Fruit fly (Drosophila melanogaster) whole organism, adult: ENCODE data around the gene Diedel2.

ENCODE experiments used
- CG11617 ChIP-seq: fragments of 200-800 bp; sonication (Bioruptor generic); optimal IDR thresholded peaks from 2 replicates; lab custom pipeline; 2017; ENCODE audit warnings: mild to moderate bottlenecking, missing biosample characterization, missing genetic modification reagents, missing genetic modification characterization
- CG12768 ChIP-seq: fragments of 200-800 bp; sonication (Bioruptor generic); optimal IDR thresholded peaks from 2 replicates; lab custom pipeline; 2017; ENCODE audit warnings: missing biosample characterization, missing genetic modification characterization, mild to moderate bottlenecking, moderate library complexity, missing genetic modification reagents
- CG14711 ChIP-seq: fragments of 200-800 bp; sonication (Bioruptor generic); optimal IDR thresholded peaks from 2 replicates; lab custom pipeline; 2018; ENCODE audit warnings: missing biosample characterization, mild to moderate bottlenecking, missing genetic modification characterization, moderate library complexity
- CG1620 ChIP-seq: fragments of 200-800 bp; sonication (Bioruptor generic); optimal IDR thresholded peaks from 2 replicates; lab custom pipeline; 2016; ENCODE audit warnings: missing biosample characterization, missing genetic modification characterization
- CG33017 ChIP-seq: fragments of 200-800 bp; sonication (Bioruptor generic); optimal IDR thresholded peaks from 2 replicates; lab custom pipeline; 2018; ENCODE audit warnings: missing biosample characterization, mild to moderate bottlenecking, missing genetic modification characterization, moderate library complexity
- CG5204 ChIP-seq: fragments of 200-800 bp; sonication (Bioruptor generic); optimal IDR thresholded peaks from 2 replicates; lab custom pipeline; 2016; ENCODE audit warnings: missing biosample characterization, missing genetic modification characterization
- CG7045 ChIP-seq: fragments of 200-800 bp; sonication (Bioruptor generic); optimal IDR thresholded peaks from 2 replicates; lab custom pipeline; 2017; ENCODE audit warnings: missing biosample characterization, mild to moderate bottlenecking, missing genetic modification characterization
- CG7101 ChIP-seq: fragments of 200-800 bp; sonication (Bioruptor generic); optimal IDR thresholded peaks from 2 replicates; lab custom pipeline; 2018; ENCODE audit warnings: missing biosample characterization, mild to moderate bottlenecking, missing genetic modification characterization, moderate library complexity
- Clk ChIP-seq: fragments of 200-800 bp; sonication (Bioruptor generic); optimal IDR thresholded peaks from 2 replicates; lab custom pipeline; 2017; ENCODE audit warnings: missing biosample characterization, missing genetic modification characterization
- Crg-1 ChIP-seq: fragments of 200-800 bp; sonication (Bioruptor generic); optimal IDR thresholded peaks from 2 replicates; lab custom pipeline; 2016; ENCODE audit warnings: missing biosample characterization, missing genetic modification characterization
- Hr96 ChIP-seq: fragments of 200-800 bp; sonication (Bioruptor generic); optimal IDR thresholded peaks from 2 replicates; lab custom pipeline; 2016; ENCODE audit warnings: missing biosample characterization, missing genetic modification characterization
- Mnt ChIP-seq: fragments of 200-800 bp; sonication (Bioruptor generic); optimal IDR thresholded peaks from 2 replicates; lab custom pipeline; 2016; ENCODE audit warnings: missing biosample characterization, mild to moderate bottlenecking, missing genetic modification characterization
- bab1 ChIP-seq: fragments of 200-800 bp; sonication (Bioruptor generic); optimal IDR thresholded peaks from 3 replicates; lab custom pipeline; 2019; ENCODE audit warnings: missing biosample characterization, mild to moderate bottlenecking, missing genetic modification characterization, moderate library complexity
- cic ChIP-seq: fragments of 200-800 bp; sonication (Bioruptor generic); optimal IDR thresholded peaks from 2 replicates; lab custom pipeline; 2017; ENCODE audit warnings: missing biosample characterization, mild to moderate bottlenecking, missing genetic modification characterization, moderate library complexity
- cnc ChIP-seq, 2 experiments: fragments of >200 bp; optimal IDR thresholded peaks; 2 replicates each; lab custom pipeline; 2017
- kay ChIP-seq: fragments of 200-800 bp; sonication (Bioruptor generic); peaks from one replicate; lab custom pipeline; 2016; ENCODE audit warnings: missing biosample characterization, missing genetic modification characterization, borderline replicate concordance
- ovo ChIP-seq: fragments of 200-800 bp; sonication (Bioruptor generic); optimal IDR thresholded peaks from 2 replicates; lab custom pipeline; 2016; ENCODE audit warnings: missing biosample characterization, missing genetic modification characterization
- pad ChIP-seq: fragments of 200-800 bp; sonication (Bioruptor generic); optimal IDR thresholded peaks from 3 replicates; lab custom pipeline; 2017; ENCODE audit warnings: missing biosample characterization, missing genetic modification characterization, mild to moderate bottlenecking, moderate library complexity, missing genetic modification reagents
- tj ChIP-seq: fragments of 200-800 bp; sonication (Bioruptor generic); optimal IDR thresholded peaks from 3 replicates; lab custom pipeline; 2017; ENCODE audit warnings: missing biosample characterization, mild to moderate bottlenecking, missing genetic modification characterization, moderate library complexity
- toe ChIP-seq: fragments of 200-800 bp; sonication (Bioruptor generic); optimal IDR thresholded peaks from 2 replicates; lab custom pipeline; 2016; ENCODE audit warnings: missing biosample characterization, missing genetic modification characterization

Gene Diedel2

DNA sequence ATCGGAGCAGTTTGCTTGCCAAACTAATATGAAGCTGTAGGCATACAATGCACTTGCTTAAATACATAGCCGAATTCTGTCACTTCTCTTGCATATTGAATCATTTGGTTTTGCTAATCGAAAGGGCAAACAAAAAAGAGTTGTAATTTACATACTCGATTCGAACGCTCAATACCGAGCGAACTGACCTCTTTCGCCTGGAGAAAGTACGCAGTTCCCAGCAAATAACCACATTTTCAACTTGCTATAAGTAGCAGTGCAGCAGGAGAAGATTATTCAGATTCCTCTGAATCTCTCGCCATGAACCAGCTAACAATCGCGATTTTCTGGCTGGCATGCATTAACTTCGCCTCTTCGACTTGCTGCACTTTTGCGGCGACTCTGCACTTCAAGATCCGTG lies at the start of gene Diedel2:
Gene Diedel2 (plus strand): TSS at position 301 of the 400 bp plus-strand sequence.
- TF ChIP-seq Hr96 (GFP tag; lab: Kevin White, UChicago), result no peak
- no peak for TF ChIP-seq Clk (GFP tag; lab: Kevin White, UChicago)
- no peak for TF ChIP-seq tj (GFP tag; lab: Kevin White, UChicago)
- no peak for TF ChIP-seq cic (GFP tag; lab: Kevin White, UChicago)
- TF ChIP-seq bab1, result no peak
- TF ChIP-seq CG1620 (GFP tag; lab: Kevin White, UChicago), result no peak
- no peak for TF ChIP-seq pad
- no peak for TF ChIP-seq CG7045 (GFP tag; lab: Kevin White, UChicago)
- TF ChIP-seq CG12768 (GFP tag; lab: Kevin White, UChicago), result no peak
- no peak for TF ChIP-seq Mnt (GFP tag; lab: Kevin White, UChicago)
- TF ChIP-seq cnc (optimal IDR thresholded peaks at IDR 0.05; lab: Kevin White, UChicago), result no peak
- no peak for TF ChIP-seq kay (GFP tag; lab: Kevin White, UChicago)
- no peak for TF ChIP-seq Crg-1 (GFP tag; lab: Kevin White, UChicago)
- TF ChIP-seq CG14711 (tag; lab: Kevin White, UChicago), result no peak
- no peak for TF ChIP-seq CG11617 (GFP tag; lab: Kevin White, UChicago)
- TF ChIP-seq ovo (GFP tag; lab: Kevin White, UChicago), result no peak
- TF ChIP-seq CG33017 (tag; lab: Kevin White, UChicago), result no peak
- TF ChIP-seq CG7101 (tag; lab: Kevin White, UChicago), result no peak

DNA sequence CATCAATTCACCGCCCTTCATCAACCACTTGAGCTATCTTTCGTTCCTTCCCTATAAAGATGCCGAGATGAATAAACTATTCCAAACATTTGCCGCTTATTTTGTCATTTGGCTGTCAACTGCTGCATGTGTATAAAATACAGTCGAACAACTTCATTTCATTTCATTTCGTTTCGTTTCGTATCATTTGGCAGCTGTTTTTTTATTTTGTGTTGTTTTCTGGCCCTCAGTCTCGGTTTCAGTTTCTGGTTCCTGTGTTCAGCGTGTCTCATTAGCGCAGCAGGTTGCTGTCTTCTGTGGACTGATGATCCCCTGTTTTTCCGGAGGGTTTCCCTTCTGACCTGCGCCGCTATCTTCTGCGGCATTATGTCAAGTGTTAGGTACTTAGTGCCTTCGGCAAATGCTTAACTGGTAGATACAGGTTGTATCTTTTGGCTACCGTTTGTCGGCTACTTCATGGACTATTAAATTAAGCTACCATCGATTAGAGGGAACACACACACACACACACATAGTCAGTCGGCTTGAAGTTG lies 48.8 kb upstream of the Diedel2 start:
- TF ChIP-seq CG12768 (GFP tag; lab: Kevin White, UChicago), result no peak
- no peak for TF ChIP-seq CG7101 (tag; lab: Kevin White, UChicago)
- TF ChIP-seq CG33017 (tag; lab: Kevin White, UChicago), result no peak
- no peak for TF ChIP-seq Mnt (GFP tag; lab: Kevin White, UChicago)

DNA sequence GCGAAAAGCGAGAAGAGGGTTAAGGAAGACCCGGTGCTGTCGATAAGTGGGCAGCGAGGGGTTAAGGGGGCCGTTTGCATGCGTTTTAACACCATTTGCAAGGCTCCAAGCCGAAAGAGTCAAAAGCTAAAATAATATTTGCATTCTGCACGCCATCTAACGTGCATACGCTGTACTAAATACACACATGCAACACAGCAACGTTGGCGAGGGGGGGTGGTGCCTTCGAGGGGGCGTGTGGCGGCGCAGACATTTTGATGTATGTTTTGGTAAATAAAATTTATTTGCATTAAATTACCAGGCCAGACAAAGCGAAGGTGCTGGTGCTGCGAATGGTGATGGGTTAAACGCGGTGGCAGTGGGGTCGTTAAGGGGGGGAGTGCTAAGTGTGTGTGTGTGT lies 47.9 kb upstream of the Diedel2 start:
- TF ChIP-seq CG12768 (GFP tag; lab: Kevin White, UChicago) (no peak), CG5204 (GFP tag; lab: Kevin White, UChicago) (no peak), Hr96 (GFP tag; lab: Kevin White, UChicago) (no peak), CG7045 (GFP tag; lab: Kevin White, UChicago) (no peak), ovo (GFP tag; lab: Kevin White, UChicago) (no peak), Mnt (GFP tag; lab: Kevin White, UChicago) (no peak), CG11617 (GFP tag; lab: Kevin White, UChicago) (no peak), Clk (GFP tag; lab: Kevin White, UChicago) (no peak), kay (GFP tag; lab: Kevin White, UChicago) (no peak), cnc (optimal IDR thresholded peaks at IDR 0.05; lab: Kevin White, UChicago) (no peak), cic (GFP tag; lab: Kevin White, UChicago) (no peak), pad (no peak), bab1 (no peak), toe (GFP tag; lab: Kevin White, UChicago) (no peak), CG1620 (GFP tag; lab: Kevin White, UChicago) (no peak), CG14711 (tag; lab: Kevin White, UChicago) (no peak), CG7101 (tag; lab: Kevin White, UChicago) (no peak), CG33017 (tag; lab: Kevin White, UChicago) (no peak)

DNA sequence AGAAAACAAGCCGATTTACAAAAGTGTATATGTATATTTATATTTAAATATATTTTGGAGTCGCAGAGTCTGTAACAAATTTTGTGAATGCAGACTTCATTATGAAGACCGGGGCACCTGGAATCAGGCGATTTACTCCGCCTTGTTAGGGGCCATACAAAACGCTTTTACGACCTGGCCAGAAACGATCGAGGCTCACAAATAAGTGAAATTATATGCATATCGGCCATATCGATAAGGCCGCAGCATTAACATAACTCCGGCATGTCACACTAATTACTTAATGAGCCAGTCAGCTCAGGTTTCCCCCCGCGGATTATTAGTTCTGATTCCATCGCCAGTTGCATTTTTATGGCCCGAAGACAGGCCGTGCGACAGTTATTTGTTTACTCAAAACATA lies 45.7 kb upstream of the Diedel2 start:
- no peak for TF ChIP-seq CG7101 (tag; lab: Kevin White, UChicago)
- no peak for TF ChIP-seq ovo (GFP tag; lab: Kevin White, UChicago)
- TF ChIP-seq Hr96 (GFP tag; lab: Kevin White, UChicago), result no peak
- TF ChIP-seq CG5204 (GFP tag; lab: Kevin White, UChicago), result no peak
- TF ChIP-seq pad, result no peak

DNA sequence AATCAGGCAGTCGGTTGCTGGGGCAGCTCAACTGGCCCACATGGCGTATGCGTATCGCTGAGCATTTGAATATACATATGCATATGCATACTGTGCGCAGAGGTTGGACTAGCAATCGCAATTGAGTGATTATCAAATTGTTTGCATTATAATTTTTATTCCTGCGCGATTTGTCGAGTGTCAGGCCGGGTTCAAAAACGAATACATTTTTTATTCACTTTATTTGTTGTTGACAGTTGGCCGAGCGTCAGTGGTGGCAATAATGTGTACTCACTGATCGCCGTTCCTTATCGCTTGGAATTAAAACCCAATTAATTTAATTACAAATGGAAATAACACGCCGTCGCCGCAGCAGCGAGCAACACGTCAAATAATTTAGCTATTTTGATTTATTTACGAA lies 42.5 kb upstream of the Diedel2 start:
- TF ChIP-seq CG12768 (GFP tag; lab: Kevin White, UChicago) (no peak), CG1620 (GFP tag; lab: Kevin White, UChicago) (no peak), ovo (GFP tag; lab: Kevin White, UChicago) (no peak), cic (GFP tag; lab: Kevin White, UChicago) (peak; percentile 2), Mnt (GFP tag; lab: Kevin White, UChicago) (no peak), CG7101 (tag; lab: Kevin White, UChicago) (no peak), CG33017 (tag; lab: Kevin White, UChicago) (no peak), Hr96 (GFP tag; lab: Kevin White, UChicago) (no peak), kay (GFP tag; lab: Kevin White, UChicago) (peak; percentile 86), tj (GFP tag; lab: Kevin White, UChicago) (no peak)

DNA sequence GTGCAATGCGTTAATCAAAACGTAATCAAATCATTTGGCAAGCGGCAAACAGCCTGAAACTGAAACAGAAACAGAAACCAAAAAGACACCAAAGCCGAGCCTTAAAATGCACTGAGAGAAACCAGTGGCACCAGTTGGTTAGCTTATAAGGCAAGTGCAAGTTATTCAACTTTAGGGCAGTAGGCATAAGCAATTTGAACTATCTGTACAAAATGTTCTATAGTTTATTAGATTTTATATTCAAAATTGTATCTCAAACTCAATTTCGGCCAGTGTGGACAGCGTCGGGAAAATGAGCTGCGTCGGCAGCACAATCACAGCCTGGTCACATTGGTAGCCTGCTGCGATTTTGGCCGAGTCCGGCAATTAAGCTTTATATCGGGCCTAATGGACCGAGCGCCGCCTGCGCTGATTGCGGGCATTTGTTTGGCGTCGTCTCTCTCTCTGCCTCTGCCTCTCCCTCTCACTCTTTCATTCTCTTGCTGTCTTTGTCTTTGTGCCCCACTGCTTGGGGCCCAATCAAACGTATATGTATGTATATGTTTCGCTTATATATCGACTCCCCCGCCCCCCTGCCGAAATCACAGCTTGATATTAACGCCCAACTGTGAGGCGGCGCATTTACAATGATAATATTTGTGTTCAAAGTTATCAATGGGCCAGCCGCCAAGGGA lies 41.1 kb upstream of the Diedel2 start:
- TF ChIP-seq tj (GFP tag; lab: Kevin White, UChicago), result no peak
- TF ChIP-seq CG7045 (GFP tag; lab: Kevin White, UChicago), result no peak
- TF ChIP-seq cic (GFP tag; lab: Kevin White, UChicago), result no peak
- TF ChIP-seq Hr96 (GFP tag; lab: Kevin White, UChicago), result no peak
- no peak for TF ChIP-seq Crg-1 (GFP tag; lab: Kevin White, UChicago)
- no peak for TF ChIP-seq CG33017 (tag; lab: Kevin White, UChicago)
- TF ChIP-seq CG5204 (GFP tag; lab: Kevin White, UChicago), result no peak
- TF ChIP-seq bab1, result no peak
- no peak for TF ChIP-seq pad
- TF ChIP-seq CG12768 (GFP tag; lab: Kevin White, UChicago), result no peak
- no peak for TF ChIP-seq CG11617 (GFP tag; lab: Kevin White, UChicago)
- no peak for TF ChIP-seq CG7101 (tag; lab: Kevin White, UChicago)
- TF ChIP-seq toe (GFP tag; lab: Kevin White, UChicago), result no peak
